Worm (Caenorhabditis elegans) whole organism, midembryonic: Measurements from ENCODE around the gene mps-1.

ENCODE experiments used
- T22C8.4 ChIP-seq: fragments of 200-800 bp; sonication (Bioruptor generic); IDR thresholded peaks from 2 replicates; pipeline ENCODE4 v1.3.6; 2022; ENCODE audit warnings: missing genetic modification characterization, missing compliant biosample characterization
- cog-1 ChIP-seq: sonication (generic microtip); optimal IDR thresholded peaks from 2 replicates; lab custom pipeline; 2016; ENCODE audit warnings: missing genetic modification characterization, missing compliant biosample characterization
- flt-1 ChIP-seq: fragments of 200-800 bp; sonication (Bioruptor generic); IDR thresholded peaks from 2 replicates; pipeline ENCODE4 v1.3.6; 2022; ENCODE audit warnings: missing genetic modification characterization, missing compliant biosample characterization
- klf-2 ChIP-seq: fragments of 200-800 bp; sonication (Bioruptor generic); conservative IDR thresholded peaks from 2 replicates; pipeline ENCODE4 v1.3.6; 2022; ENCODE audit warnings: missing genetic modification reagents, missing genetic modification characterization, missing compliant biosample characterization
- med-1 ChIP-seq: sonication (generic microtip); optimal IDR thresholded peaks from 2 replicates; lab custom pipeline; 2017; ENCODE audit warnings: missing genetic modification characterization, mild to moderate bottlenecking, missing compliant biosample characterization, antibody characterized with exemption, missing genetic modification reagents; ENCODE audit not compliant: insufficient read depth
- ztf-23 ChIP-seq: fragments of 200-800 bp; sonication (Bioruptor generic); IDR thresholded peaks from 2 replicates; pipeline ENCODE4 v1.3.6; 2022; ENCODE audit warnings: missing genetic modification reagents, missing genetic modification characterization, missing compliant biosample characterization
- ztf-29 ChIP-seq: fragments of 200-800 bp; sonication (Bioruptor generic); IDR thresholded peaks from 2 replicates; pipeline ENCODE4 v1.3.6; 2022; ENCODE audit warnings: missing genetic modification reagents, missing genetic modification characterization, missing compliant biosample characterization

ce11 chrII:6331222-6331830, 37.2 kb upstream of the mps-1 start, which contains the start of gene set-4:
- TF ChIP-seq T22C8.4 (GFP tag; lab: Robert Waterston, UW) (no peak), flt-1 (GFP tag; lab: Robert Waterston, UW) (peak; percentile 52; the same call in 1 of the 2 replicates), med-1 (GFP tag; lab: Kevin White, UChicago) (no peak), klf-2 (no peak), ztf-29 (GFP tag; lab: Robert Waterston, UW) (no peak), ztf-23 (GFP tag; lab: Robert Waterston, UW) (peak; percentile 67; the same call in 1 of the 2 replicates), cog-1 (tag; lab: Kevin White, UChicago) (peak; percentile 77)
